Fruit fly (Drosophila melanogaster) whole organism, embryonic: ENCODE measurements around the gene Sr-CIII.
A peak's percentile ranks its signal among the peaks of the same experiment; 100 is the strongest.

Source experiments
- BEAF-32 ChIP-seq: fragments of 200-800 bp; sonication (Bioruptor generic); optimal IDR thresholded peaks from 3 replicates; lab custom pipeline; 2017; ENCODE audit warnings: missing biosample characterization, missing genetic modification characterization, mild to moderate bottlenecking, moderate library complexity, missing genetic modification reagents
- CG11560 ChIP-seq: fragments of 200-800 bp; sonication (Bioruptor generic); IDR thresholded peaks from 3 replicates; pipeline ENCODE4 v1.3.6; 2022; ENCODE audit warnings: missing biosample characterization, missing genetic modification characterization
- CG12155 ChIP-seq: fragments of 200-800 bp; sonication (Bioruptor generic); optimal IDR thresholded peaks from 3 replicates; lab custom pipeline; 2016; ENCODE audit warnings: missing biosample characterization, missing genetic modification characterization
- CG12942 ChIP-seq: fragments of 200-800 bp; sonication (Bioruptor generic); optimal IDR thresholded peaks from 3 replicates; lab custom pipeline; 2016; ENCODE audit warnings: missing biosample characterization, missing genetic modification characterization
- CG13296 ChIP-seq: fragments of 200-800 bp; sonication (Bioruptor generic); optimal IDR thresholded peaks from 3 replicates; lab custom pipeline; 2018; ENCODE audit warnings: missing biosample characterization, mild to moderate bottlenecking, missing genetic modification characterization
- CG1603 ChIP-seq: fragments of 200-800 bp; sonication (Bioruptor generic); optimal IDR thresholded peaks from 2 replicates; lab custom pipeline; 2019; ENCODE audit warnings: missing biosample characterization, mild to moderate bottlenecking, missing genetic modification characterization, moderate library complexity
- CG1647 ChIP-seq: fragments of 200-800 bp; sonication (Bioruptor generic); optimal IDR thresholded peaks from 3 replicates; lab custom pipeline; 2016; ENCODE audit warnings: missing biosample characterization, missing genetic modification characterization
- CG16813 ChIP-seq: fragments of 200-800 bp; sonication (Bioruptor generic); IDR thresholded peaks from 3 replicates; pipeline ENCODE4 v1.3.6; 2022; ENCODE audit warnings: missing biosample characterization, missing genetic modification characterization; ENCODE audit not compliant: partially characterized antibody
- CG1792 ChIP-seq: fragments of 200-800 bp; sonication (Bioruptor generic); optimal IDR thresholded peaks from 2 replicates; lab custom pipeline; 2016; ENCODE audit warnings: missing biosample characterization, missing genetic modification characterization
- CG31441 ChIP-seq: fragments of 200-800 bp; sonication (Bioruptor generic); IDR thresholded peaks from 2 replicates; pipeline ENCODE4 v1.3.6; 2022; ENCODE audit warnings: missing biosample characterization, missing genetic modification characterization
- CG3726 ChIP-seq: fragments of 200-800 bp; sonication (Bioruptor generic); IDR thresholded peaks from 3 replicates; pipeline ENCODE4, ENCODE4 v1.3.6; 2022; ENCODE audit warnings: missing biosample characterization, missing genetic modification characterization
- CG3838 ChIP-seq: fragments of 200-800 bp; sonication (Bioruptor generic); optimal IDR thresholded peaks from 3 replicates; lab custom pipeline; 2016; ENCODE audit warnings: missing biosample characterization, missing genetic modification characterization
- CG6854 ChIP-seq: fragments of 200-800 bp; sonication (Bioruptor generic); optimal IDR thresholded peaks from 3 replicates; lab custom pipeline; 2017; ENCODE audit warnings: missing biosample characterization, mild to moderate bottlenecking, missing genetic modification characterization
- CG7839 ChIP-seq: fragments of 200-800 bp; sonication (Bioruptor generic); optimal IDR thresholded peaks from 3 replicates; lab custom pipeline; 2018; ENCODE audit warnings: missing biosample characterization, mild to moderate bottlenecking, missing genetic modification characterization, moderate library complexity
- CG8281 ChIP-seq: fragments of 200-800 bp; sonication (Bioruptor generic); optimal IDR thresholded peaks from 2 replicates; lab custom pipeline; 2018; ENCODE audit warnings: missing biosample characterization, mild to moderate bottlenecking, missing genetic modification characterization, moderate library complexity
- CG8478 ChIP-seq: fragments of >200 bp; optimal IDR thresholded peaks from 2 replicates; lab custom pipeline; 2018
- CG8765 ChIP-seq: fragments of 200-800 bp; sonication (Bioruptor generic); IDR thresholded peaks from 2 replicates; pipeline ENCODE4 v1.3.6; 2022; ENCODE audit warnings: missing biosample characterization, missing genetic modification characterization
- CG8924 ChIP-seq: fragments of 200-800 bp; optimal IDR thresholded peaks from 3 replicates; lab custom pipeline; 2019; ENCODE audit warnings: missing biosample characterization, mild to moderate bottlenecking, missing genetic modification characterization, moderate library complexity
- CG9727 ChIP-seq: fragments of 200-800 bp; sonication (Bioruptor generic); optimal IDR thresholded peaks from 3 replicates; lab custom pipeline; 2017; ENCODE audit warnings: missing biosample characterization, mild to moderate bottlenecking, missing genetic modification characterization
- CG9876 ChIP-seq: fragments of 200-800 bp; sonication (Bioruptor generic); optimal IDR thresholded peaks from 2 replicates; lab custom pipeline; 2016; ENCODE audit warnings: missing biosample characterization, missing genetic modification characterization
- Chrac-16 ChIP-seq: fragments of 200-800 bp; sonication (Bioruptor generic); optimal IDR thresholded peaks from 3 replicates; lab custom pipeline; 2016; ENCODE audit warnings: missing biosample characterization, missing genetic modification characterization
- CrebB ChIP-seq: fragments of 200-800 bp; sonication (Bioruptor generic); optimal IDR thresholded peaks from 3 replicates; lab custom pipeline; 2018; ENCODE audit warnings: missing biosample characterization, mild to moderate bottlenecking, missing genetic modification characterization
- D19B ChIP-seq: fragments of 200-800 bp; sonication (Bioruptor generic); optimal IDR thresholded peaks from 2 replicates; lab custom pipeline; 2017; ENCODE audit warnings: missing biosample characterization, mild to moderate bottlenecking, missing genetic modification characterization
- Ets97D ChIP-seq: fragments of 200-800 bp; sonication (Bioruptor generic); optimal IDR thresholded peaks from 3 replicates; lab custom pipeline; 2016; ENCODE audit warnings: missing biosample characterization, missing genetic modification characterization
- Fer3 ChIP-seq: fragments of 200-800 bp; sonication (Bioruptor generic); optimal IDR thresholded peaks from 2 replicates; lab custom pipeline; 2018; ENCODE audit warnings: missing biosample characterization, mild to moderate bottlenecking, missing genetic modification characterization, moderate library complexity
- Gug ChIP-seq: fragments of 200-800 bp; sonication (Bioruptor generic); IDR thresholded peaks from 4 replicates; pipeline ENCODE4 v1.3.6; 2022; ENCODE audit warnings: missing biosample characterization, missing genetic modification characterization
- HLH54F ChIP-seq: fragments of 200-800 bp; sonication (Bioruptor generic); optimal IDR thresholded peaks from 3 replicates; lab custom pipeline; 2016; ENCODE audit warnings: missing biosample characterization, missing genetic modification characterization
- HLHmδ ChIP-seq: fragments of 200-800 bp; sonication (Bioruptor generic); optimal IDR thresholded peaks from 2 replicates; lab custom pipeline; 2018; ENCODE audit warnings: missing biosample characterization, mild to moderate bottlenecking, missing genetic modification characterization, moderate library complexity
- HmgD ChIP-seq: fragments of 200-800 bp; sonication (Bioruptor generic); optimal IDR thresholded peaks from 3 replicates; lab custom pipeline; 2016; ENCODE audit warnings: missing biosample characterization, missing genetic modification characterization
- Hr51 ChIP-seq, 2 experiments: fragments of 200-800 bp; sonication (Bioruptor generic); optimal IDR thresholded peaks; 2 replicates in 1 of 2; 3 replicates in 1 of 2; lab custom pipeline; 2016 to 2018; ENCODE audit warnings: missing biosample characterization in 2 of 2, missing genetic modification characterization in 2 of 2, mild to moderate bottlenecking in 1 of 2, moderate library complexity in 1 of 2
- NC2α ChIP-seq: fragments of 200-800 bp; sonication (Bioruptor generic); optimal IDR thresholded peaks from 2 replicates; lab custom pipeline; 2016; ENCODE audit warnings: missing biosample characterization, missing genetic modification characterization
- NK7.1 ChIP-seq: fragments of 200-800 bp; sonication (Bioruptor generic); optimal IDR thresholded peaks from 3 replicates; lab custom pipeline; 2016; ENCODE audit warnings: missing biosample characterization, missing genetic modification characterization
- Nf-YB ChIP-seq: fragments of 200-800 bp; sonication (Bioruptor generic); optimal IDR thresholded peaks from 3 replicates; lab custom pipeline; 2019; ENCODE audit warnings: missing biosample characterization, mild to moderate bottlenecking, missing genetic modification characterization, moderate library complexity
- Oaz ChIP-seq: fragments of 200-800 bp; sonication (Bioruptor generic); IDR thresholded peaks from 2 replicates; pipeline ENCODE4 v1.3.6; 2022; ENCODE audit warnings: missing biosample characterization, missing genetic modification characterization
- Spps ChIP-seq: fragments of 200-800 bp; sonication (Bioruptor generic); optimal IDR thresholded peaks from 2 replicates; lab custom pipeline; 2018; ENCODE audit warnings: missing biosample characterization, mild to moderate bottlenecking, missing genetic modification characterization
- bbx ChIP-seq: fragments of 200-800 bp; sonication (Bioruptor generic); IDR thresholded peaks from 2 replicates; pipeline ENCODE4 v1.3.6; 2022; ENCODE audit warnings: missing biosample characterization, missing genetic modification characterization; ENCODE audit not compliant: partially characterized antibody
- bigmax ChIP-seq: fragments of 200-800 bp; sonication (Bioruptor generic); optimal IDR thresholded peaks from 2 replicates; lab custom pipeline; 2018; ENCODE audit warnings: missing biosample characterization, mild to moderate bottlenecking, missing genetic modification characterization
- cato ChIP-seq: fragments of 200-800 bp; sonication (Bioruptor generic); optimal IDR thresholded peaks from 2 replicates; lab custom pipeline; 2016; ENCODE audit warnings: missing biosample characterization, missing genetic modification characterization, borderline replicate concordance
- dysf ChIP-seq: fragments of 200-800 bp; sonication (Bioruptor generic); IDR thresholded peaks from 3 replicates; pipeline ENCODE4 v1.3.6; 2022; ENCODE audit warnings: missing biosample characterization, missing genetic modification characterization
- en ChIP-seq: fragments of 200-800 bp; sonication (Bioruptor generic); optimal IDR thresholded peaks from 2 replicates; lab custom pipeline; 2016; ENCODE audit warnings: missing biosample characterization, missing genetic modification characterization
- eyg ChIP-seq: fragments of 200-800 bp; sonication (Bioruptor generic); optimal IDR thresholded peaks from 3 replicates; lab custom pipeline; 2016; ENCODE audit warnings: missing biosample characterization, missing genetic modification characterization
- ftz-f1 ChIP-seq: fragments of 200-800 bp; sonication (Bioruptor generic); optimal IDR thresholded peaks from 2 replicates; lab custom pipeline; 2016; ENCODE audit warnings: missing biosample characterization, missing genetic modification characterization
- gsb ChIP-seq: fragments of 200-800 bp; sonication (Bioruptor generic); IDR thresholded peaks from 2 replicates; pipeline ENCODE4 v1.3.6; 2022; ENCODE audit warnings: missing biosample characterization, missing genetic modification characterization
- ham ChIP-seq: fragments of 200-800 bp; sonication (Bioruptor generic); IDR thresholded peaks from 2 replicates; pipeline ENCODE4 v1.3.6; 2022; ENCODE audit warnings: missing biosample characterization, missing genetic modification characterization
- jigr1 ChIP-seq: fragments of 200-800 bp; sonication (Bioruptor generic); IDR thresholded peaks from 3 replicates; pipeline ENCODE4 v1.3.6; 2022; ENCODE audit warnings: missing biosample characterization, missing genetic modification characterization
- kay ChIP-seq: fragments of 200-800 bp; sonication (Bioruptor generic); optimal IDR thresholded peaks from 2 replicates; lab custom pipeline; 2016; ENCODE audit warnings: missing biosample characterization, missing genetic modification characterization
- knrl ChIP-seq: fragments of 200-800 bp; sonication (Bioruptor generic); IDR thresholded peaks from 3 replicates; pipeline ENCODE4 v1.3.6; 2022; ENCODE audit warnings: missing biosample characterization, missing genetic modification characterization; ENCODE audit not compliant: partially characterized antibody
- oc ChIP-seq: fragments of 200-800 bp; sonication (Bioruptor generic); optimal IDR thresholded peaks from 2 replicates; lab custom pipeline; 2018; ENCODE audit warnings: missing biosample characterization, mild to moderate bottlenecking, missing genetic modification characterization, moderate library complexity
- so ChIP-seq: fragments of 200-800 bp; sonication (Bioruptor generic); IDR thresholded peaks from 3 replicates; pipeline ENCODE4 v1.3.6; 2022; ENCODE audit warnings: missing biosample characterization, missing genetic modification characterization
- tna ChIP-seq: fragments of 200-800 bp; sonication (Bioruptor generic); IDR thresholded peaks from 2 replicates; pipeline ENCODE4 v1.3.6; 2022; ENCODE audit warnings: missing biosample characterization, missing genetic modification characterization; ENCODE audit not compliant: partially characterized antibody
- zen2 ChIP-seq: fragments of 200-800 bp; sonication (Bioruptor generic); IDR thresholded peaks from 3 replicates; pipeline ENCODE4 v1.3.6; 2022; ENCODE audit warnings: missing biosample characterization, missing genetic modification characterization; ENCODE audit not compliant: partially characterized antibody

Gene Sr-CIII

dm6 chr2L:4080768-4081167 lies 39.4 kb upstream of the Sr-CIII start (continued):
- TF ChIP-seq CG12155 = peak; percentile 22
- TF ChIP-seq ham (GFP tag; lab: Robert Waterston, UW) = peak; percentile 38; the same call in 1 of the 2 replicates
- TF ChIP-seq CG3726 (GFP tag; lab: Robert Waterston, UW) = peak; percentile 63; the same call in 1 of the 3 replicates
- TF ChIP-seq D19B (GFP tag; lab: Kevin White, UChicago) = no peak
- TF ChIP-seq Oaz (GFP tag; lab: Robert Waterston, UW) = peak; percentile 86
- peak; percentile 65; the same call in 2 of the 3 replicates for TF ChIP-seq CG11560
- TF ChIP-seq CG8478 (lab: Kevin White, UChicago) = no peak
- TF ChIP-seq CG1603 (tag; lab: Kevin White, UChicago) = peak; percentile 93
- TF ChIP-seq CG9876 (GFP tag; lab: Kevin White, UChicago) = peak; percentile 76
- no peak for TF ChIP-seq bbx (GFP tag; lab: Robert Waterston, UW)
- peak; percentile 10 for TF ChIP-seq CG1647 (GFP tag; lab: Kevin White, UChicago)
- TF ChIP-seq CG3838 (GFP tag; lab: Kevin White, UChicago) = no peak
- TF ChIP-seq Gug (GFP tag; lab: Robert Waterston, UW) = peak; percentile 70
- TF ChIP-seq BEAF-32 (GFP tag; lab: Kevin White, UChicago) = no peak
- peak; percentile 36 for TF ChIP-seq Fer3 (tag; lab: Kevin White, UChicago)
- TF ChIP-seq Hr51 (GFP tag; optimal IDR thresholded peaks at IDR 0.05; lab: Kevin White, UChicago) = peak; percentile 29 to 76
- peak; percentile 64 for TF ChIP-seq CG13296 (GFP tag; lab: Kevin White, UChicago)
- TF ChIP-seq CG8924 (tag; lab: Kevin White, UChicago) = peak; percentile 77
- peak; percentile 78 for TF ChIP-seq gsb
- TF ChIP-seq cato (GFP tag; lab: Kevin White, UChicago) = peak; percentile 78
- TF ChIP-seq CG9727 = peak; percentile 32
- peak; percentile 66 for TF ChIP-seq CG12942 (GFP tag; lab: Kevin White, UChicago)
- peak; percentile 87 for TF ChIP-seq CG7839 (tag; lab: Kevin White, UChicago)
- peak; percentile 27 for TF ChIP-seq CG8281 (tag; lab: Kevin White, UChicago)
- peak; percentile 42 for TF ChIP-seq oc (tag; lab: Kevin White, UChicago)
- 0 out of 2 replicates have a peak, but pooled peaks have one; percentile 24 for TF ChIP-seq CG8765 (GFP tag; lab: Robert Waterston, UW)
- peak; percentile 17 for TF ChIP-seq Nf-YB (GFP tag; lab: Kevin White, UChicago)
- TF ChIP-seq Chrac-16 = peak; percentile 74
- TF ChIP-seq tna (GFP tag; lab: Robert Waterston, UW) = no peak
- TF ChIP-seq so (GFP tag; lab: Robert Waterston, UW) = peak; percentile 85
- TF ChIP-seq NC2α = no peak
- no peak for TF ChIP-seq knrl (GFP tag; lab: Robert Waterston, UW)
- no peak for TF ChIP-seq Ets97D (GFP tag; lab: Kevin White, UChicago)
- no peak for TF ChIP-seq CG6854 (GFP tag; lab: Kevin White, UChicago)
- TF ChIP-seq dysf = peak; percentile 93
- TF ChIP-seq eyg (GFP tag; lab: Kevin White, UChicago) = peak; percentile 44
- TF ChIP-seq kay (GFP tag; lab: Kevin White, UChicago) = peak; percentile 50
- peak; percentile 30 for TF ChIP-seq en (GFP tag; lab: Kevin White, UChicago)
- no peak for TF ChIP-seq CG16813
- no peak for TF ChIP-seq Spps (tag; lab: Kevin White, UChicago)
- TF ChIP-seq NK7.1 (GFP tag; lab: Kevin White, UChicago) = no peak
- no peak for TF ChIP-seq HLHmδ (GFP tag; lab: Kevin White, UChicago)
- TF ChIP-seq bigmax (GFP tag; lab: Kevin White, UChicago) = no peak
- no peak for TF ChIP-seq zen2 (GFP tag; lab: Robert Waterston, UW)
- TF ChIP-seq CG31441 (GFP tag; lab: Robert Waterston, UW) = no peak; the same call in none of the 2 replicates
- TF ChIP-seq HmgD = no peak
- TF ChIP-seq HLH54F (GFP tag; lab: Kevin White, UChicago) = peak; percentile 45
- TF ChIP-seq CG1792 (GFP tag; lab: Kevin White, UChicago) = peak; percentile 17
- TF ChIP-seq CrebB (tag; lab: Kevin White, UChicago) = peak; percentile 84
- TF ChIP-seq ftz-f1 = no peak
- TF ChIP-seq jigr1 (GFP tag; lab: Robert Waterston, UW) = peak; percentile 83
